Worm (Caenorhabditis elegans): ENCODE data around the gene F13A2.4.

ce11 chrV:4421475-4421874 lies 21.5 kb upstream of the F13A2.4 start, which contains the start of gene skr-14:
- no peak for TF ChIP-seq nhr-77 (tag; optimal IDR thresholded peaks at IDR 0.05)
- TF ChIP-seq lin-39 (tag; optimal IDR thresholded peaks at IDR 0.05): no peak
- TF ChIP-seq nhr-12 (tag; optimal IDR thresholded peaks at IDR 0.05): no peak
- no peak for TF ChIP-seq fkh-8 (tag; optimal IDR thresholded peaks at IDR 0.05)
- no peak for TF ChIP-seq lsy-2 (tag; optimal IDR thresholded peaks at IDR 0.05)
- TF ChIP-seq nhr-20 (tag; optimal IDR thresholded peaks at IDR 0.05): no peak

Measured in whole organism, L1 larva.